Fruit fly (Drosophila melanogaster) whole organism, embryonic: ENCODE data around the gene Spn38F.

Source experiments
- CG33557 ChIP-seq: fragments of 200-800 bp; sonication (Bioruptor generic); optimal IDR thresholded peaks from 2 replicates; lab custom pipeline; 2019; ENCODE audit warnings: missing biosample characterization, mild to moderate bottlenecking, missing genetic modification characterization, moderate library complexity
- CG9215 ChIP-seq: fragments of 200-800 bp; sonication (Bioruptor generic); IDR thresholded peaks from 2 replicates; pipeline ENCODE4 v1.3.6; 2022; ENCODE audit warnings: missing biosample characterization, missing genetic modification characterization
- Dll ChIP-seq: fragments of 200-800 bp; sonication (Bioruptor generic); IDR thresholded peaks from 4 replicates; pipeline ENCODE4 v1.3.6; 2022; ENCODE audit warnings: missing biosample characterization, missing genetic modification characterization; ENCODE audit not compliant: partially characterized antibody
- Ssrp ChIP-seq: fragments of 200-800 bp; sonication (Bioruptor generic); optimal IDR thresholded peaks from 2 replicates; lab custom pipeline; 2018; ENCODE audit warnings: missing biosample characterization, mild to moderate bottlenecking, missing genetic modification characterization, moderate library complexity
- p53 ChIP-seq: fragments of 200-800 bp; sonication (Bioruptor generic); optimal IDR thresholded peaks from 2 replicates; lab custom pipeline; 2016; ENCODE audit warnings: missing biosample characterization, missing genetic modification characterization
- seq ChIP-seq: fragments of 200-800 bp; sonication (Bioruptor generic); IDR thresholded peaks from 2 replicates; pipeline ENCODE4 v1.3.6; 2022; ENCODE audit warnings: missing biosample characterization, missing genetic modification characterization
- trh ChIP-seq: fragments of 200-800 bp; sonication (Bioruptor generic); optimal IDR thresholded peaks from 2 replicates; lab custom pipeline; 2016; ENCODE audit warnings: missing biosample characterization, missing genetic modification characterization

DNA sequence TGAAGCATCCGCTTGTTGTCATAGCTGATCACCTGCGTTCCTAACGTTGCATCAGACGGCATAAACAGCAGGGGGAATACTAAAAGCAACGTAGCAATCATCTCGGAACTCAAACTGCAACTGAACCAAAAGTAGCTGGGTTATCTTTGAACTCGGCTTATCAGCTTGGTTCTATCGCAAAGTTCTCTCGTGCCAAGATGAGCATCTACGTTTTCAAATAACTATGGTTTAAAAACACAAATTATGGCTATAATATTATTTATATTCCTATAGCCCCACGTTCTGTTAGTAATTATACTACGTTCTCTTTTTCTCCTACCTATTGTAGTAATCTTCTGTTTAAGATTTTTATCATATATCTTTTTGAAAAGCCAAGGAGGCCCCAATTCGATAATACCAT is 20.0 kb upstream of the Spn38F start, which contains the start of gene CG14400:
- TF ChIP-seq Dll (GFP tag; lab: Robert Waterston, UW) (no peak), trh (GFP tag; lab: Kevin White, UChicago) (no peak), CG33557 (GFP tag; lab: Kevin White, UChicago) (no peak), seq (GFP tag; lab: Robert Waterston, UW) (no peak), Ssrp (tag; lab: Kevin White, UChicago) (no peak), CG9215 (no peak), p53 (GFP tag; lab: Kevin White, UChicago) (no peak)
